Fruit fly (Drosophila melanogaster): ENCODE measurements around the gene Tbcc.

DNA sequence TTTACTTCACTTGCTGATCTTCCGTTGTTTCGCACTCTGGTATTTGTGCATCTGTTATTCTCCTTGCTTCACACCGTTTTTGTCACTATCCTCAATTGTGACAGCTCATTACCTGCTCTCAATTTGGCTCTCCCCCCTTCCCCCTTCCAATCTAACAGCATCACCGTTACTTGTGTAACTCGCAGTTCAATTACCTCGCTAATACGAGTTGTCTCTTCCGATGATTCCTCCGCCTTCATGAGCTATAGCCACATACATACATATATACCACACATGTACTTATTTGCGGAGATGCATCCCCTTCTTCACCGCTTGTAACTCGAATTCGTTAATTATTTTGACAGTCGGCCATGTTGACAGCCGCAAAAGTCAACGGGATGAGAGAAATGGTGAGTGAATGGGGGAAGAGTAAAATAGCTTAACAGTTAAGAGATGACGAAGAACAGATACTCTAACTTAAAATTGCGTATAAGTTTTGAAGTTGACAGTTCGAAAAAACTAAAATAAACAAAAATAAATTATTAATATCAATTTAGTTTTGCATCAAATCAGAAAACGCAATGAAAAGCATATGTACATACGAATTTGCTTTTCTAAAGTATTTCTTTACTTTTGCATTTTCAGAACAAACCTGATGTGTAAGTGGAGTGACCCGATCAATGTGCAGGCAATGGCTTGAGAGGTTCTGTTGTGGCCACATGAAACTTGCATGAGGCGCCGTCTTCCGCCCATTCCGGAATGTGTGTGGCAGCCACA lies 2.1 kb downstream of the Tbcc start:
- no peak for TF ChIP-seq Dll (optimal IDR thresholded peaks at IDR 0.05)
- no peak for TF ChIP-seq pan (optimal IDR thresholded peaks at IDR 0.05)
- TF ChIP-seq CG8478 (optimal IDR thresholded peaks at IDR 0.05), result no peak
